Worm (Caenorhabditis elegans) whole organism, L1 larva: ENCODE results near the gene ccd-5.
A peak's percentile ranks its signal among the peaks of the same experiment; 100 is the strongest.

ENCODE experiments used
- C34B4.2 ChIP-seq: sonication (generic microtip); optimal IDR thresholded peaks from 2 replicates; lab custom pipeline; 2017; ENCODE audit warnings: mild to moderate bottlenecking, missing genetic modification characterization, missing compliant biosample characterization
- ceh-82 ChIP-seq, 3 experiments: fragments of 150-350 bp in 1 of 3; sonication (generic microtip) in 2 of 3; optimal IDR thresholded peaks; 2 replicates each; lab custom pipeline; 2014 to 2017; ENCODE audit warnings: missing biosample characterization in 3 of 3, missing genetic modification characterization in 3 of 3
- fos-1 ChIP-seq: fragments of 150-350 bp; optimal IDR thresholded peaks from 2 replicates; lab custom pipeline; 2014; ENCODE audit warnings: missing biosample characterization, missing genetic modification characterization
- nhr-28 ChIP-seq: fragments of 150-350 bp; optimal IDR thresholded peaks from 2 replicates; lab custom pipeline; 2014; ENCODE audit warnings: missing biosample characterization, missing genetic modification characterization
- skn-1 ChIP-seq: fragments of 150-350 bp; optimal IDR thresholded peaks from 2 replicates; lab custom pipeline; 2014; ENCODE audit warnings: missing biosample characterization, missing genetic modification characterization
- unc-130 ChIP-seq: fragments of 150-350 bp; optimal IDR thresholded peaks from 2 replicates; lab custom pipeline; 2017; ENCODE audit warnings: missing biosample characterization, missing genetic modification characterization, inconsistent platforms
- vab-15 ChIP-seq: sonication (generic microtip); optimal IDR thresholded peaks from 2 replicates; lab custom pipeline; 2017; ENCODE audit warnings: missing genotype, mild to moderate bottlenecking, missing genetic modification characterization, missing compliant biosample characterization
- zag-1 ChIP-seq: fragments of 150-350 bp; optimal IDR thresholded peaks from 2 replicates; lab custom pipeline; 2014; ENCODE audit warnings: missing biosample characterization, missing genetic modification characterization
- ztf-11 ChIP-seq, 2 experiments: sonication (generic microtip); optimal IDR thresholded peaks; 2 replicates each; lab custom pipeline; 2016 to 2017; ENCODE audit warnings: missing genetic modification characterization in 2 of 2, missing biosample characterization in 1 of 2, missing compliant biosample characterization in 1 of 2

DNA sequence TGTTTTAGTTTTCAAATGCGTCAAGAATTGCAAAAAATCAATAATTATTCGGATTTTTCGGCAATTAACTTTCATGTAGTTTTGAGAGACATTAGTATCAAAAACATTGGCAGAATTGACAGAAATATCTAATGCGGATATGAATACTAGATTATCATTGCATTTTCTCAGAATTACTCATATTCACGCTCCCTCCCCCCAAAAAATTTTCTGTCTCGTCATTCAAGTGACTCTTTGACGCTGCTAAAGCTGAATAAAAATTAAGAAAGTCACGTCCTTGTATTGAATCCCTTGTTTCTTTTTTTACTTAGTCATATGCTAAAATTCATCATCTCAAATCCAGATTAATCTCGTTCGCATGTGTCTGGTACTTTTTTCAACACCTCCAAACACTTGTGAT, 24.2 kb upstream of the ccd-5 start:
- TF ChIP-seq fos-1 (tag; lab: Kevin White, UChicago) (peak; percentile 66), C34B4.2 (no peak), nhr-28 (no peak), skn-1 (tag; lab: Kevin White, UChicago) (no peak), ceh-82 (tag; optimal IDR thresholded peaks at IDR 0.05; lab: Kevin White, UChicago) (no peak), vab-15 (tag; lab: Kevin White, UChicago) (no peak), zag-1 (tag; lab: Kevin White, UChicago) (no peak), ztf-11 (tag; optimal IDR thresholded peaks at IDR 0.05; lab: Kevin White, UChicago) (no peak), unc-130 (tag; lab: Kevin White, UChicago) (no peak)
